Worm (Caenorhabditis elegans) whole organism, L4/young adult: ENCODE data around the gene best-3.

ENCODE experiments used
- W03F9.2 ChIP-seq: fragments of 150-350 bp; optimal IDR thresholded peaks from 2 replicates; lab custom pipeline; 2014; ENCODE audit warnings: missing biosample characterization, missing genetic modification characterization
- dao-5 ChIP-seq: sonication (generic microtip); optimal IDR thresholded peaks from 2 replicates; lab custom pipeline; 2016; ENCODE audit warnings: missing genotype, missing genetic modification characterization, moderate library complexity, missing compliant biosample characterization

DNA sequence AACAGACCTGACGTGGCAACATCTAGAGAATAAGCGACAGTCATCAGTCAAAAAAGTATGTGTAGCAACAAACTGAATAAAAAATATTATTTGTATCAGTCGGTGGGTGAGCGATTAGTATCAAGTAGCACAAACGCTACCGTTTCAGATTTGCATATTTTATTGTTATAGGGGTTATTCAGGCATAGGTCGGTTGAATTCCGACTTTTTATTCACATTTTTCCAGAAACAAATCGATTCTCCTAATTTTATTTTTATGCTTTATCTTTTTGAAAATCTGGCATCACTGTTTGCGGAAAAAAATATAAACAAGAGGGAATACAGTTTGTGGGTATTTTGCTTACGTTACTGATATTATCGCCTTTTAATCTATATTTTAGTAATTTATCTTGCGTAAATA is 1.0 kb upstream of the best-3 start, which contains the start of gene best-4:
- TF ChIP-seq W03F9.2 (tag; lab: Kevin White, UChicago), result no peak
- no peak for TF ChIP-seq dao-5 (tag; lab: Kevin White, UChicago)
